Worm (Caenorhabditis elegans): Measurements from ENCODE around the gene F33H12.1.
A peak's percentile ranks its signal among the peaks of the same experiment; 100 is the strongest.

F33H12.1 gene

DNA sequence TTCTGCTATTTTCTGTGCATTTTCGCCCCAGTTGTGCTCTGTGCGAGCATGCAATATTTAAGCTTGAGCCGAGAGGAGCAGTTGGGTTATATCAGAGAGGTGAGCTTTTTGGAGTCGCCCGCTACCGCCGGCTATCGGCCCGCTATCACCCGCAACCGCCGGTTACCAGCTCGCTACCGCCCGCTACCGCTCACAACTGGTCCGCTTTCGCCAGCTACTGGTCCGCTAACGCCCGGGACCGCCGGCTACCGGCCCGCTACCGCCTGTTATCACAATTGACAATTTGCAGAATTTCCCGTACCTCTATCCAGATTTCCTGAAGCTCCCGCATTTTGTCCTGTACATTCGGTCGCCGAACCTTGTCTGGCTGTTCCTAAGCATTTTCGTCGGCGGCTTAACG is 28.1 kb downstream of the F33H12.1 start:
- TF ChIP-seq lin-11 (tag; optimal IDR thresholded peaks at IDR 0.05) (no peak), Y22D7AL.16 (tag; optimal IDR thresholded peaks at IDR 0.05) (no peak), ttx-3 (tag; optimal IDR thresholded peaks at IDR 0.05) (no peak), tbx-2 (tag; optimal IDR thresholded peaks at IDR 0.05) (no peak), odd-2 (tag; optimal IDR thresholded peaks at IDR 0.05) (no peak), ama-1 (optimal IDR thresholded peaks at IDR 0.05) (no peak), mec-3 (tag; optimal IDR thresholded peaks at IDR 0.05; ENCODE audit: borderline replicate concordance) (no peak), ceh-18 (tag; optimal IDR thresholded peaks at IDR 0.05) (no peak), ceh-14 (tag; optimal IDR thresholded peaks at IDR 0.05) (no peak), fax-1 (tag; optimal IDR thresholded peaks at IDR 0.05) (no peak), F13H6.1 (tag; optimal IDR thresholded peaks at IDR 0.05) (no peak), hlh-15 (tag; optimal IDR thresholded peaks at IDR 0.05) (no peak), ztf-16 (tag; optimal IDR thresholded peaks at IDR 0.05) (no peak), unc-3 (GFP tag; conservative IDR thresholded peaks at IDR 0.05) (no peak), unc-3 (tag; optimal IDR thresholded peaks at IDR 0.05) (no peak), ahr-1 (tag; optimal IDR thresholded peaks at IDR 0.05) (no peak), tbx-7 (tag; optimal IDR thresholded peaks at IDR 0.05) (no peak)

- TF ChIP-seq mec-3 (tag; optimal IDR thresholded peaks at IDR 0.05; ENCODE audit: borderline replicate concordance) (no peak), sox-2 (GFP tag; IDR thresholded peaks at IDR 0.05) (no peak), unc-42 (tag; optimal IDR thresholded peaks at IDR 0.05) (no peak), unc-55 (GFP tag; optimal IDR thresholded peaks at IDR 0.05) (no peak), ceh-14 (tag; optimal IDR thresholded peaks at IDR 0.05) (no peak), ama-1 (optimal IDR thresholded peaks at IDR 0.05) (no peak), ceh-2 (tag; optimal IDR thresholded peaks at IDR 0.05) (no peak), ceh-22 (tag; optimal IDR thresholded peaks at IDR 0.05) (no peak), lim-6 (tag; optimal IDR thresholded peaks at IDR 0.05) (no peak), pros-1 (tag; optimal IDR thresholded peaks at IDR 0.05) (no peak), unc-86 (tag; optimal IDR thresholded peaks at IDR 0.05) (no peak), ref-2 (tag; optimal IDR thresholded peaks at IDR 0.05) (no peak), zip-5 (tag; optimal IDR thresholded peaks at IDR 0.05) (no peak), nfya-1 (tag; optimal IDR thresholded peaks at IDR 0.05) (no peak), fax-1 (tag; optimal IDR thresholded peaks at IDR 0.05) (no peak), ceh-30 (tag; optimal IDR thresholded peaks at IDR 0.05) (no peak)
Observed at ce11 chrII:2629270-2629669, 29.0 kb downstream of the F33H12.1 start, which contains the start of gene sri-37. Gene sri-37, plus strand, starts transcription at chrII:2629570.

ce11 chrII:2631169-2631568 is 30.9 kb downstream of the F33H12.1 start, which contains the start of gene D2062.1:
Gene D2062.1, plus strand, starts transcription at chrII:2631469.
- TF ChIP-seq ztf-16 (tag; optimal IDR thresholded peaks at IDR 0.05) = no peak
- TF ChIP-seq fax-1 (tag; optimal IDR thresholded peaks at IDR 0.05) = no peak
- no peak for TF ChIP-seq npax-4 (tag; optimal IDR thresholded peaks at IDR 0.05)
- no peak for TF ChIP-seq unc-42 (tag; optimal IDR thresholded peaks at IDR 0.05)
- TF ChIP-seq pha-4 (tag; optimal IDR thresholded peaks at IDR 0.05) = no peak
- no peak for TF ChIP-seq hlh-6 (tag; optimal IDR thresholded peaks at IDR 0.05)
- no peak for TF ChIP-seq lin-11 (tag; optimal IDR thresholded peaks at IDR 0.05)

- TF ChIP-seq dve-1 (tag; optimal IDR thresholded peaks at IDR 0.05) = peak; percentile 89
Observed at ce11 chrII:2632194-2632593, 31.9 kb downstream of the F33H12.1 start.

ce11 chrII:2637359-2637758 is 37.1 kb downstream of the F33H12.1 start, which contains the start of gene F22E5.21:
Gene F22E5.21, minus strand, starts transcription at chrII:2637459.
- no peak for TF ChIP-seq tbx-2 (tag; optimal IDR thresholded peaks at IDR 0.05)
- no peak for TF ChIP-seq unc-42 (tag; optimal IDR thresholded peaks at IDR 0.05)
- no peak for TF ChIP-seq ztf-16 (tag; optimal IDR thresholded peaks at IDR 0.05)
- TF ChIP-seq ceh-22 (tag; optimal IDR thresholded peaks at IDR 0.05) = no peak
- no peak for TF ChIP-seq odd-2 (tag; optimal IDR thresholded peaks at IDR 0.05)
- no peak for TF ChIP-seq ceh-34 (tag; optimal IDR thresholded peaks at IDR 0.05)
- TF ChIP-seq pha-2 (tag; optimal IDR thresholded peaks at IDR 0.05) = no peak
- no peak for TF ChIP-seq sox-2 (GFP tag; IDR thresholded peaks at IDR 0.05)
- no peak for TF ChIP-seq gmeb-2 (tag; optimal IDR thresholded peaks at IDR 0.05)
- no peak for TF ChIP-seq npax-4 (tag; optimal IDR thresholded peaks at IDR 0.05)
- no peak for TF ChIP-seq pat-9 (tag; optimal IDR thresholded peaks at IDR 0.05)
- TF ChIP-seq pha-4 (tag; optimal IDR thresholded peaks at IDR 0.05) = no peak
- no peak for TF ChIP-seq rnt-1 (tag; optimal IDR thresholded peaks at IDR 0.05)

Measured in whole organism, late embryonic.